Worm (Caenorhabditis elegans): ENCODE measurements around the gene hsp-12.3.

hsp-12.3 gene

ce11 chrIV:9450375-9450774 lies 5.1 kb upstream of the hsp-12.3 start, which contains the start of gene cpin-1:
Gene cpin-1, plus strand, starts transcription at chrIV:9450675.
- no peak for TF ChIP-seq F13C5.2 (tag; optimal IDR thresholded peaks at IDR 0.05)

- TF ChIP-seq hnd-1 (tag; optimal IDR thresholded peaks at IDR 0.05) (no peak), hmg-4 (GFP tag; optimal IDR thresholded peaks at IDR 0.05) (no peak), ama-1 (optimal IDR thresholded peaks at IDR 0.05) (no peak), scrt-1 (GFP tag; IDR thresholded peaks at IDR 0.05) (no peak), aly-1 (tag; optimal IDR thresholded peaks at IDR 0.05) (no peak), ets-7 (tag; optimal IDR thresholded peaks at IDR 0.05) (no peak), pes-1 (GFP tag; IDR thresholded peaks at IDR 0.05) (no peak), ceh-13 (GFP tag; optimal IDR thresholded peaks at IDR 0.05) (no peak), tra-4 (tag; optimal IDR thresholded peaks at IDR 0.05) (no peak), tbx-37 (GFP tag; conservative IDR thresholded peaks at IDR 0.05) (no peak), hmbx-1 (tag; optimal IDR thresholded peaks at IDR 0.05) (no peak), flt-1 (GFP tag; IDR thresholded peaks at IDR 0.05) (no peak), B0310.2 (tag; optimal IDR thresholded peaks at IDR 0.05) (no peak)
Measured at ce11 chrIV:9447209-9447608, 1.9 kb upstream of the hsp-12.3 start, which contains the start of gene hsp-12.6. Gene hsp-12.6, minus strand, starts transcription at chrIV:9447228.

ce11 chrIV:9444417-9445026 lies 785 bp downstream of the hsp-12.3 start:
- TF ChIP-seq B0310.2 (tag; optimal IDR thresholded peaks at IDR 0.05) (peak; percentile 3), flt-1 (GFP tag; IDR thresholded peaks at IDR 0.05) (peak; percentile 69), sea-1 (GFP tag; conservative IDR thresholded peaks at IDR 0.05) (0 out of 2 replicates have a peak, but pooled peaks have one; percentile 19), F13C5.2 (tag; optimal IDR thresholded peaks at IDR 0.05) (peak; percentile 85), hmbx-1 (tag; optimal IDR thresholded peaks at IDR 0.05) (no peak), hnd-1 (tag; optimal IDR thresholded peaks at IDR 0.05) (no peak), ama-1 (optimal IDR thresholded peaks at IDR 0.05) (peak; percentile 93), hmg-4 (GFP tag; optimal IDR thresholded peaks at IDR 0.05) (peak; percentile 57), ets-7 (tag; optimal IDR thresholded peaks at IDR 0.05) (no peak)

- TF ChIP-seq hmbx-1 (tag; optimal IDR thresholded peaks at IDR 0.05) (no peak), hnd-1 (tag; optimal IDR thresholded peaks at IDR 0.05) (no peak), aly-1 (tag; optimal IDR thresholded peaks at IDR 0.05) (no peak), B0310.2 (tag; optimal IDR thresholded peaks at IDR 0.05) (no peak), ets-7 (tag; optimal IDR thresholded peaks at IDR 0.05) (no peak), ceh-13 (GFP tag; optimal IDR thresholded peaks at IDR 0.05) (no peak), tbx-11 (GFP tag; IDR thresholded peaks at IDR 0.05) (no peak), flt-1 (GFP tag; IDR thresholded peaks at IDR 0.05) (no peak), scrt-1 (GFP tag; IDR thresholded peaks at IDR 0.05) (no peak), tbx-37 (GFP tag; conservative IDR thresholded peaks at IDR 0.05) (no peak), sea-1 (GFP tag; conservative IDR thresholded peaks at IDR 0.05) (no peak), hmg-4 (GFP tag; optimal IDR thresholded peaks at IDR 0.05) (no peak), ama-1 (optimal IDR thresholded peaks at IDR 0.05) (no peak)
Measured at ce11 chrIV:9443940-9444339, 1.4 kb downstream of the hsp-12.3 start, which contains the start of gene F38E11.9. Gene F38E11.9, minus strand, starts transcription at chrIV:9444040.

ce11 chrIV:9442106-9442532 lies 3.2 kb downstream of the hsp-12.3 start:
- TF ChIP-seq tbx-37 (GFP tag; conservative IDR thresholded peaks at IDR 0.05): no peak
- TF ChIP-seq B0310.2 (tag; optimal IDR thresholded peaks at IDR 0.05): no peak
- no peak for TF ChIP-seq sea-1 (GFP tag; conservative IDR thresholded peaks at IDR 0.05)
- no peak for TF ChIP-seq ceh-13 (GFP tag; optimal IDR thresholded peaks at IDR 0.05)
- no peak for TF ChIP-seq ets-7 (tag; optimal IDR thresholded peaks at IDR 0.05)
- no peak for TF ChIP-seq pes-1 (GFP tag; IDR thresholded peaks at IDR 0.05)
- TF ChIP-seq scrt-1 (GFP tag; IDR thresholded peaks at IDR 0.05): no peak
- no peak for TF ChIP-seq hmbx-1 (tag; optimal IDR thresholded peaks at IDR 0.05)
- no peak for TF ChIP-seq flt-1 (GFP tag; IDR thresholded peaks at IDR 0.05)
- no peak for TF ChIP-seq hnd-1 (tag; optimal IDR thresholded peaks at IDR 0.05)
- TF ChIP-seq ceh-36 (tag; optimal IDR thresholded peaks at IDR 0.05): no peak
- TF ChIP-seq F13C5.2 (tag; optimal IDR thresholded peaks at IDR 0.05): no peak
- TF ChIP-seq tbx-11 (GFP tag; IDR thresholded peaks at IDR 0.05): no peak
- TF ChIP-seq tra-4 (tag; optimal IDR thresholded peaks at IDR 0.05): no peak
- TF ChIP-seq hmg-4 (GFP tag; optimal IDR thresholded peaks at IDR 0.05): no peak
- no peak for TF ChIP-seq ama-1 (optimal IDR thresholded peaks at IDR 0.05)
- no peak for TF ChIP-seq aly-1 (tag; optimal IDR thresholded peaks at IDR 0.05)

ce11 chrIV:9441391-9441790 lies 3.9 kb downstream of the hsp-12.3 start:
- TF ChIP-seq ama-1 (optimal IDR thresholded peaks at IDR 0.05) (no peak), ets-7 (tag; optimal IDR thresholded peaks at IDR 0.05) (no peak), B0310.2 (tag; optimal IDR thresholded peaks at IDR 0.05) (no peak), pes-1 (GFP tag; IDR thresholded peaks at IDR 0.05) (no peak), hnd-1 (tag; optimal IDR thresholded peaks at IDR 0.05) (no peak), ceh-36 (tag; optimal IDR thresholded peaks at IDR 0.05) (no peak), hmbx-1 (tag; optimal IDR thresholded peaks at IDR 0.05) (no peak), ceh-13 (GFP tag; optimal IDR thresholded peaks at IDR 0.05) (no peak), hmg-4 (GFP tag; optimal IDR thresholded peaks at IDR 0.05) (no peak), sea-1 (GFP tag; conservative IDR thresholded peaks at IDR 0.05) (no peak)

- TF ChIP-seq F13C5.2 (tag; optimal IDR thresholded peaks at IDR 0.05) (no peak), aly-1 (tag; optimal IDR thresholded peaks at IDR 0.05) (peak; percentile 18)
Measured at ce11 chrIV:9440880-9441336, 4.4 kb downstream of the hsp-12.3 start, which contains the start of gene idh-1. Gene idh-1, minus strand, starts transcription at chrIV:9441107.

- no peak for TF ChIP-seq F13C5.2 (tag; optimal IDR thresholded peaks at IDR 0.05)
- TF ChIP-seq tbx-37 (GFP tag; conservative IDR thresholded peaks at IDR 0.05): no peak
- no peak for TF ChIP-seq ceh-36 (tag; optimal IDR thresholded peaks at IDR 0.05)
- TF ChIP-seq hnd-1 (tag; optimal IDR thresholded peaks at IDR 0.05): no peak
- TF ChIP-seq flt-1 (GFP tag; IDR thresholded peaks at IDR 0.05): no peak
- no peak for TF ChIP-seq hmg-4 (GFP tag; optimal IDR thresholded peaks at IDR 0.05)
Measured at ce11 chrIV:9438753-9439152, 6.6 kb downstream of the hsp-12.3 start.
